Worm (Caenorhabditis elegans): Measurements from ENCODE around the gene C17H12.37.

C17H12.37 gene

DNA sequence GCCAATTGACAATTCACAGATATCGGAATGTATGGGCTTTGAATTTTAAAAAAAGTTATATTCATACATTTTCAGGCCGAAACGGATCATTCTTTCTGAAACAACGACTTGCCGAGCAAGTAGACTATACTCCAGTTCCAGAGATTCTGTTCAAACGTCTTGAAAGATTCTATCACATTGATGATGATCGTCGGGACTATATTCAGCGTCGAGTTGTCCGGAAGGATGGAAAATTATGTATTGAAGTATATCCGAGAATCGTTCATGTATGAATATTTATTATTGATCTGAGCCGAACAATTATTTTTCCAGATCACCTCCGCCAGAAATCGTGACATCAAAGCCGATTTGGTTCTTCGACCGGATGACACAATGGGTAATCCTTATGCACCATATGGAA, 47.3 kb upstream of the C17H12.37 start:
- TF ChIP-seq drap-1 (GFP tag; optimal IDR thresholded peaks at IDR 0.05): no peak
- TF ChIP-seq nhr-76 (tag; optimal IDR thresholded peaks at IDR 0.05): no peak
- no peak for TF ChIP-seq lin-13 (tag; optimal IDR thresholded peaks at IDR 0.05)
- no peak for TF ChIP-seq nhr-28 (tag; optimal IDR thresholded peaks at IDR 0.05)
- no peak for TF ChIP-seq ztf-11 (tag; optimal IDR thresholded peaks at IDR 0.05)

ce11 chrIV:6762416-6762815, 42.5 kb upstream of the C17H12.37 start, which contains the start of gene spd-3:
Gene spd-3, plus strand, starts transcription at chrIV:6762716.
- TF ChIP-seq ztf-11 (tag; optimal IDR thresholded peaks at IDR 0.05): no peak
- TF ChIP-seq sptf-1 (tag; optimal IDR thresholded peaks at IDR 0.05): no peak
- no peak for TF ChIP-seq blmp-1 (tag; optimal IDR thresholded peaks at IDR 0.05)
- TF ChIP-seq nhr-76 (tag; optimal IDR thresholded peaks at IDR 0.05): no peak

ce11 chrIV:6767240-6767639, 37.7 kb upstream of the C17H12.37 start:
- TF ChIP-seq ces-1 (GFP tag; optimal IDR thresholded peaks at IDR 0.05) (peak; percentile 79), mep-1 (tag; optimal IDR thresholded peaks at IDR 0.05) (peak; percentile 7), pha-4 (tag; optimal IDR thresholded peaks at IDR 0.05) (no peak), unc-120 (tag; optimal IDR thresholded peaks at IDR 0.05; ENCODE audit: poor library complexity, severe bottlenecking) (peak; percentile 35), nhr-2 (tag; optimal IDR thresholded peaks at IDR 0.05) (no peak)

DNA sequence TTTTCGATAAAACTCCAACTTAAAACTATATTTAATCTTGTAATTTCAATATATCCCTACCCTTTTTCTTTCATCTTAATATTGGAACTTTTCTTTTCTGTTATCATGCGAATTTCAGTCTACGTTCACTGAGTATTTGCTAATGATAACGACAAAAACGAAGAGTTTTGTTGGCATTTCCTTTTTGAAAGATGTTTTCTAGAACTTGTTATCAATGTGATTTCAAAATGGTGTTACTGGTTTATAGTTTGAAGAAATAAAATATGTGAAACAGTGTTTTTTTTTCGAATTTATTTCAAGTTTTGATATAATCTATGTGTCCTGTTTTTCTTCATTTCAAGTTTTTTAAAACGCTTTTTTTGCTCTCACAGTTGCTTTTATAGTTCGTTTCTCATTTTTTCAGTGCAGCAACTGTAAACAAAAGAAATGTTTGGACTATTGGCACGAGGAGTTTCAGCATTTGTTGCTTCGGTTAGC, 34.5 kb upstream of the C17H12.37 start, which contains the start of gene anat-1:
Gene anat-1, plus strand, starts transcription at position 427 of the 477 bp plus-strand sequence.
- TF ChIP-seq blmp-1 (tag; optimal IDR thresholded peaks at IDR 0.05) (no peak), snpc-4 (tag; optimal IDR thresholded peaks at IDR 0.05) (no peak), unc-62 (GFP tag; optimal IDR thresholded peaks at IDR 0.05) (no peak), mab-5 (tag; optimal IDR thresholded peaks at IDR 0.05) (no peak), lin-32 (GFP tag; optimal IDR thresholded peaks at IDR 0.05) (no peak), lsy-2 (tag; optimal IDR thresholded peaks at IDR 0.05) (no peak), ztf-11 (tag; optimal IDR thresholded peaks at IDR 0.05) (no peak), nhr-2 (tag; optimal IDR thresholded peaks at IDR 0.05) (no peak)

ce11 chrIV:6771556-6771955, 33.4 kb upstream of the C17H12.37 start:
- TF ChIP-seq ceh-43 (GFP tag; optimal IDR thresholded peaks at IDR 0.05) (no peak), unc-120 (tag; optimal IDR thresholded peaks at IDR 0.05; ENCODE audit: poor library complexity, severe bottlenecking) (no peak), pha-4 (tag; optimal IDR thresholded peaks at IDR 0.05) (no peak), M03D4.4 (tag; optimal IDR thresholded peaks at IDR 0.05) (no peak), nhr-28 (tag; optimal IDR thresholded peaks at IDR 0.05) (no peak), snpc-4 (tag; optimal IDR thresholded peaks at IDR 0.05) (no peak), nhr-76 (tag; optimal IDR thresholded peaks at IDR 0.05) (no peak), sptf-1 (tag; optimal IDR thresholded peaks at IDR 0.05) (no peak), bed-3 (GFP tag; optimal IDR thresholded peaks at IDR 0.05) (no peak), sem-2 (GFP tag; optimal IDR thresholded peaks at IDR 0.05) (no peak), zip-8 (tag; optimal IDR thresholded peaks at IDR 0.05) (no peak), nhr-2 (tag; optimal IDR thresholded peaks at IDR 0.05) (no peak), nhr-237 (tag; optimal IDR thresholded peaks at IDR 0.05) (no peak)

DNA sequence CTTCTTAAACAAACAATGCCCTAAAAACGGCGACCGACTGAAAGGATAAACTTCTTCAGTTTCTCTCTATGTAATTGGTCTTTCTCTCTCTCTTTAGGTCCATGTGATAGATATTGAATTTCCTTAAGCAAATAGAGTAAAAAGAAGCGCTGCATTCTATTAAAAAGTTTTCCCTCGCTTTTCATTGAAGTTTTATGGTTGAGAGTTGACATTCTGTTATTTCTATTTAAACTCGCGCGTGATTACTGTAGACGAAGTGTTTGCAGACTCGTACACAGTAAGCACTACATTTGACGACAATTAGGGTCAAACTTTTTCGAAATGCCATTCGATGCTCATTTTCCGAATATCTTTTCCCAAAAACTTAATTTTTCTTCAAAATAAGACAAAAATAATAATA, 27.8 kb upstream of the C17H12.37 start:
- TF ChIP-seq elt-3 (tag; optimal IDR thresholded peaks at IDR 0.05): no peak
- no peak for TF ChIP-seq lin-32 (GFP tag; optimal IDR thresholded peaks at IDR 0.05)
- no peak for TF ChIP-seq snpc-4 (tag; optimal IDR thresholded peaks at IDR 0.05)
- no peak for TF ChIP-seq flh-1 (GFP tag; optimal IDR thresholded peaks at IDR 0.05)
- TF ChIP-seq pha-4 (tag; optimal IDR thresholded peaks at IDR 0.05): no peak

DNA sequence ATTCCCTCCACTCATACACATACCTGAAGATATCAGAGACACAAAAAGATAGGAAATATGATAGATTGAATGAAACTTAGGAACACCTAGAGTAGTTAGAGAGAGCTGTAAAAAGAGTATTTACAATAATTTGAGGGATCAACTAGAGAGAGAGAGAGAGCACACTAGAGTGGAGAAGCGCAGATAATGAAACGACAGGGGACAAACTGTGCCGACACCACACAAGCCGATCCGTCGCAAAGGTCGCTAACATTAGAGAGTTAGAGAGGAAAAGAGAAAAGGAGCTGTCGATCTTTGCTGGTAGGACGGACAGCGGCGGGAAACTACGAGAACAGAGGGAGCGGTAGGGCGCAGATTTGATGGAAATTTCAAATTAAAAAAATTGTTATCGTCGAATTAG, 19.8 kb upstream of the C17H12.37 start, which contains the start of gene dyci-1:
Gene dyci-1, minus strand, starts transcription at position 122 of the 400 bp plus-strand sequence.
- TF ChIP-seq ceh-83 (GFP tag; optimal IDR thresholded peaks at IDR 0.05): no peak
- no peak for TF ChIP-seq tbx-8 (GFP tag; optimal IDR thresholded peaks at IDR 0.05)
- TF ChIP-seq flh-1 (GFP tag; optimal IDR thresholded peaks at IDR 0.05): no peak
- peak; percentile 38 for TF ChIP-seq pha-4 (tag; optimal IDR thresholded peaks at IDR 0.05)
- TF ChIP-seq unc-62 (GFP tag; optimal IDR thresholded peaks at IDR 0.05): no peak
- no peak for TF ChIP-seq bed-3 (GFP tag; optimal IDR thresholded peaks at IDR 0.05)
- peak; percentile 91 for TF ChIP-seq ham-2 (GFP tag; optimal IDR thresholded peaks at IDR 0.05)
- no peak for TF ChIP-seq unc-39 (tag; optimal IDR thresholded peaks at IDR 0.05)
- TF ChIP-seq hlh-1 (tag; optimal IDR thresholded peaks at IDR 0.05): peak; percentile 41
- no peak for TF ChIP-seq M03D4.4 (tag; optimal IDR thresholded peaks at IDR 0.05)
- TF ChIP-seq nhr-28 (tag; optimal IDR thresholded peaks at IDR 0.05): no peak
- TF ChIP-seq unc-120 (tag; optimal IDR thresholded peaks at IDR 0.05; ENCODE audit: poor library complexity, severe bottlenecking): peak; percentile 77
- no peak for TF ChIP-seq blmp-1 (tag; optimal IDR thresholded peaks at IDR 0.05)
- TF ChIP-seq elt-3 (tag; optimal IDR thresholded peaks at IDR 0.05): no peak
- TF ChIP-seq snpc-4 (tag; optimal IDR thresholded peaks at IDR 0.05): no peak
- TF ChIP-seq nhr-76 (tag; optimal IDR thresholded peaks at IDR 0.05): no peak
- no peak for TF ChIP-seq ztf-11 (tag; optimal IDR thresholded peaks at IDR 0.05)
- no peak for TF ChIP-seq lin-13 (tag; optimal IDR thresholded peaks at IDR 0.05)
- no peak for TF ChIP-seq drap-1 (GFP tag; optimal IDR thresholded peaks at IDR 0.05)
- no peak for TF ChIP-seq elt-1 (tag; optimal IDR thresholded peaks at IDR 0.05; ENCODE audit: borderline replicate concordance, insufficient read depth)
- TF ChIP-seq mls-2 (tag; optimal IDR thresholded peaks at IDR 0.05): no peak

All from whole organism, mixed stage, embryonic.